Fruit fly (Drosophila melanogaster): ENCODE data around the gene CG31559.

The CG31559 gene

DNA sequence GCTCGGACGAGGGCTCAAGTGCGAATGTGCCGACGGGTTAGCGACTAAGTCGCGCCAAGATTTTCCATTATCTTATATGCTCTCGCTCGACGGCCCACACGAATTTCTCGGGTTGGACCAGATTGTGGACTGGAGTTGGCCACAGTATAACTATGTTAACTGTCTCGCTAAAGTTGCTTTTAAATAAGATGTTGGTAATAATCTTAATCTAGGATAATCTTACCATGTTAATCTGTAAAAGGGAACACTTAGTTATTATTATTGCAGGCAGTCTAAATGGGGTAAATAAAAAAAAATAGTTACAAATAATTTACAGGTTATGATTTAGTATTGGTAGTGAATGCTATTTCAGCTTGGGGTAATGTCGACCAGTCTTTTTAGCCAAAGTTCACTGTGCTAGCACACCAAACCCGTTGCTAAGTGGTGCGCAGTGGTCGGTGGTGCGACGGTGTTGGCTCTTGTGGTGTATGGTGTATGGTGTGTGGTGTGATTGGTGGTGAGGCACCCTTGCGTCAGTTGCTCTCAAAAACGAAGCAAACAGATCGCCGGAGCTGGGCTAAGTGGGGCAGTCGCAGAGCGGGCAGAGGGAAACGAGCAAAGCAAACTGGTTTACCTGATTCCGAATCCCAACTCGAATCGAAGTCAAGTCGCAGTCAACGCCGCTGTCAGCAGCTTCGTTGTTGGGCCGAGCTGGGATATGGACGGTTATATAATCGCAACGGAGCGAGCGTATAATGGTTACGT, 44.6 kb downstream of the CG31559 start, which contains the start of gene Obp83g (continued):
- TF ChIP-seq dac (GFP tag; optimal IDR thresholded peaks at IDR 0.05) (peak; percentile 54), CG8119 (GFP tag; IDR thresholded peaks at IDR 0.05) (peak; percentile 83), Gug (GFP tag; IDR thresholded peaks at IDR 0.05) (peak; percentile 61), CG10631 (GFP tag; optimal IDR thresholded peaks at IDR 0.05) (peak; percentile 79), esn (GFP tag; optimal IDR thresholded peaks at IDR 0.05) (peak; percentile 83), ss (GFP tag; optimal IDR thresholded peaks at IDR 0.05) (peak; percentile 69 to 80), Met (GFP tag; optimal IDR thresholded peaks at IDR 0.05) (peak; percentile 85), net (GFP tag; optimal IDR thresholded peaks at IDR 0.05) (peak; percentile 76), CG6163 (GFP tag; IDR thresholded peaks at IDR 0.05) (peak; percentile 48; the same call in 2 of the 3 replicates), CG11902 (GFP tag; optimal IDR thresholded peaks at IDR 0.05) (peak; percentile 71), CG10669 (GFP tag; optimal IDR thresholded peaks at IDR 0.05) (peak; percentile 74), Eip78C (GFP tag) (peak; percentile 94), svp (GFP tag) (peak; percentile 93), CG8319 (GFP tag; optimal IDR thresholded peaks at IDR 0.05) (peak; percentile 62), lz (GFP tag; optimal IDR thresholded peaks at IDR 0.05) (peak; percentile 81), Sox15 (GFP tag; optimal IDR thresholded peaks at IDR 0.05) (peak; percentile 69), CG6808 (GFP tag; optimal IDR thresholded peaks at IDR 0.05) (peak; percentile 84), Hr4 (GFP tag; optimal IDR thresholded peaks at IDR 0.05) (peak; percentile 81), Sox14 (GFP tag; optimal IDR thresholded peaks at IDR 0.05) (peak; percentile 85), Sox102F (GFP tag; optimal IDR thresholded peaks at IDR 0.05) (peak; percentile 78), Smox (GFP tag; optimal IDR thresholded peaks at IDR 0.05) (peak; percentile 69), CG11762 (GFP tag; optimal IDR thresholded peaks at IDR 0.05; ENCODE audit: insufficient read depth) (peak; percentile 64), fd59A (GFP tag; optimal IDR thresholded peaks at IDR 0.05) (peak; percentile 79), Hr39 (GFP tag; optimal IDR thresholded peaks at IDR 0.05) (peak; percentile 69), achi (GFP tag; optimal IDR thresholded peaks at IDR 0.05) (peak; percentile 80), Hr38 (GFP tag; optimal IDR thresholded peaks at IDR 0.05) (no peak), OdsH (GFP tag; optimal IDR thresholded peaks at IDR 0.05) (peak; percentile 75), dsx (GFP tag; optimal IDR thresholded peaks at IDR 0.05; ENCODE audit: poor library complexity, severe bottlenecking) (peak; percentile 71), cyc (GFP tag; optimal IDR thresholded peaks at IDR 0.05) (peak; percentile 65), topi (GFP tag; optimal IDR thresholded peaks at IDR 0.05) (peak; percentile 72), CG15336 (GFP tag; IDR thresholded peaks at IDR 0.05) (peak; percentile 78), eg (GFP tag; IDR thresholded peaks at IDR 0.05) (peak; percentile 58; the same call in 2 of the 3 replicates), CG3032 (tag; optimal IDR thresholded peaks at IDR 0.05) (peak; percentile 82), CG6276 (GFP tag; optimal IDR thresholded peaks at IDR 0.05) (peak; percentile 77), CG6854 (GFP tag; optimal IDR thresholded peaks at IDR 0.05) (peak; percentile 5)

DNA sequence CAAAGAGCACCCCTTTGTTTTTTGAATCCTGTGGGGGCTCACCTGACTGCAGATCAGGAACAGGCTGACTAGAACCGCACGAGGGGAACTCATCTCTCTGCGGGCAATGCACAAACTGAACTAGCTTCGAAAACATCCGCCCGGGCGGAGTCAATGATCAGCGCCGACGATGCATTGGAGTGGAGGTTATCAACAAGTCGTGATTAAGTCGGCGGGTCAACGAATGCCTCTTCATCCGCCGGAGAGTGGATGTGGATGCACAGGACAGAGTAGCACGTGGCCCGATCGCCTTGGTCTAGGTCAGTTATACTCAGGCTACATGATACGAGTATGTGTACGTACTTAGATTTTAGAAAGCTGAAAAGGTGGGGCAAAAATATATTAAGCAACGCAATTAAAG, 46.1 kb downstream of the CG31559 start, which contains the start of gene Obp83ef:
Gene Obp83ef (minus strand): TSS at position 119 of the 400 bp plus-strand sequence.
- TF ChIP-seq CG34406 (GFP tag; optimal IDR thresholded peaks at IDR 0.05) (no peak), CG6854 (GFP tag; optimal IDR thresholded peaks at IDR 0.05) (no peak), svp (GFP tag) (peak; percentile 100)

dm6 chr3R:6107792-6108191, 49.2 kb downstream of the CG31559 start, which contains the start of gene Obp83cd:
TSS of gene Obp83cd (plus strand) at chr3R:6108134.
- peak; percentile 51; the same call in 2 of the 3 replicates for TF ChIP-seq CG8119 (GFP tag; IDR thresholded peaks at IDR 0.05)
- no peak for TF ChIP-seq CG11762 (GFP tag; optimal IDR thresholded peaks at IDR 0.05; ENCODE audit: insufficient read depth)
- peak; percentile 58 for TF ChIP-seq CG6276 (GFP tag; optimal IDR thresholded peaks at IDR 0.05)
- TF ChIP-seq CG6808 (GFP tag; optimal IDR thresholded peaks at IDR 0.05) = no peak
- TF ChIP-seq Hr39 (GFP tag; optimal IDR thresholded peaks at IDR 0.05) = no peak
- peak; percentile 48 for TF ChIP-seq Sox14 (GFP tag; optimal IDR thresholded peaks at IDR 0.05)
- TF ChIP-seq Eip75B (GFP tag; optimal IDR thresholded peaks at IDR 0.05) = peak; percentile 1
- TF ChIP-seq cyc (GFP tag; optimal IDR thresholded peaks at IDR 0.05) = no peak
- TF ChIP-seq CG4318 (GFP tag; optimal IDR thresholded peaks at IDR 0.05) = peak; percentile 23
- TF ChIP-seq spab (GFP tag; optimal IDR thresholded peaks at IDR 0.05) = peak; percentile 13
- 0 out of 2 replicates have a peak, but pooled peaks have one; percentile 44 for TF ChIP-seq Gug (GFP tag; IDR thresholded peaks at IDR 0.05)
- peak; percentile 9 for TF ChIP-seq CG10631 (GFP tag; optimal IDR thresholded peaks at IDR 0.05)
- peak; percentile 38 for TF ChIP-seq OdsH (GFP tag; optimal IDR thresholded peaks at IDR 0.05)
- peak; percentile 73 for TF ChIP-seq svp (GFP tag)
- TF ChIP-seq Eip78C (GFP tag) = peak; percentile 76
- peak; percentile 21 for TF ChIP-seq CG3919 (GFP tag; optimal IDR thresholded peaks at IDR 0.05)
- peak; percentile 67 for TF ChIP-seq CG32006 (GFP tag; optimal IDR thresholded peaks at IDR 0.05)
- TF ChIP-seq pdm3 (GFP tag; optimal IDR thresholded peaks at IDR 0.05) = peak; percentile 48
- peak; percentile 46; the same call in 1 of the 3 replicates for TF ChIP-seq CG6163 (GFP tag; IDR thresholded peaks at IDR 0.05)
- no peak for TF ChIP-seq achi (GFP tag; optimal IDR thresholded peaks at IDR 0.05)
- TF ChIP-seq acj6 (GFP tag; optimal IDR thresholded peaks at IDR 0.05) = peak; percentile 31
- no peak for TF ChIP-seq CG7368 (GFP tag; optimal IDR thresholded peaks at IDR 0.05)
- TF ChIP-seq CG15336 (GFP tag; IDR thresholded peaks at IDR 0.05) = peak; percentile 48
- no peak for TF ChIP-seq CG9139 (GFP tag; optimal IDR thresholded peaks at IDR 0.05)
- TF ChIP-seq net (GFP tag; optimal IDR thresholded peaks at IDR 0.05) = peak; percentile 30
- TF ChIP-seq Hr4 (GFP tag; optimal IDR thresholded peaks at IDR 0.05) = peak; percentile 59
